Worm (Caenorhabditis elegans) whole organism, L4 larva: ENCODE results near the gene npp-27.
"Not testable (repeated sequence)": the region's sequence is repeated elsewhere in the genome, so short reads cannot be mapped to it uniquely, and the experiment has no call there.

ENCODE experiments used
- ZK546.5 ChIP-seq, 2 experiments: sonication (generic microtip); optimal IDR thresholded peaks; 2 replicates each; lab custom pipeline; 2017; ENCODE audit warnings: missing biosample characterization in 2 of 2, missing genetic modification characterization in 2 of 2
- ceh-20 ChIP-seq: fragments of 200-800 bp; sonication (Bioruptor generic); IDR thresholded peaks from 2 replicates; pipeline ENCODE4 v1.3.6; 2022; ENCODE audit warnings: missing genetic modification reagents, missing genetic modification characterization, missing compliant biosample characterization
- ceh-28 ChIP-seq: fragments of 150-350 bp; optimal IDR thresholded peaks from 2 replicates; lab custom pipeline; 2014; ENCODE audit warnings: missing biosample characterization, missing genetic modification reagents, missing genetic modification characterization
- ces-1 ChIP-seq: fragments of 150-350 bp; sonication (generic microtip); optimal IDR thresholded peaks from 4 replicates; lab custom pipeline; 2014; ENCODE audit warnings: missing biosample characterization, missing genetic modification reagents, missing genetic modification characterization
- fkh-10 ChIP-seq: fragments of 150-350 bp; optimal IDR thresholded peaks from 2 replicates; lab custom pipeline; 2014; ENCODE audit warnings: missing biosample characterization, missing genetic modification reagents, missing genetic modification characterization
- hlh-30 ChIP-seq: sonication (generic microtip); optimal IDR thresholded peaks from 2 replicates; lab custom pipeline; 2017; ENCODE audit warnings: antibody characterized with exemption, mild to moderate bottlenecking, missing genetic modification characterization, missing compliant biosample characterization; ENCODE audit not compliant: insufficient read depth
- mep-1 ChIP-seq: fragments of 150-350 bp; sonication (generic microtip); optimal IDR thresholded peaks from 3 replicates; lab custom pipeline; 2014; ENCODE audit warnings: missing biosample characterization, missing genetic modification characterization
- set-16 ChIP-seq: fragments of 200-800 bp; sonication (Bioruptor generic); IDR thresholded peaks from 2 replicates; pipeline ENCODE4 v1.3.6; 2022; ENCODE audit warnings: missing genetic modification reagents, missing genetic modification characterization, missing compliant biosample characterization
- skn-1 ChIP-seq: fragments of 150-350 bp; optimal IDR thresholded peaks from 2 replicates; lab custom pipeline; 2014; ENCODE audit warnings: missing biosample characterization, missing genetic modification characterization
- snpc-4 ChIP-seq: fragments of 150-350 bp; optimal IDR thresholded peaks from 2 replicates; lab custom pipeline; 2014; ENCODE audit warnings: missing biosample characterization, missing genetic modification characterization
- unc-62 ChIP-seq, 3 experiments: fragments of 150-350 bp in 1 of 3; sonication (generic microtip); optimal IDR thresholded peaks in 2 of 3; peaks in 1 of 3; 1 replicate in 1 of 3; 2 replicates in 2 of 3; lab custom pipeline; 2014 to 2017; ENCODE audit warnings: missing biosample characterization in 3 of 3, missing genetic modification characterization in 3 of 3, missing genetic modification reagents in 3 of 3, missing genotype in 1 of 3

- TF ChIP-seq set-16 (GFP tag; lab: Robert Waterston, UW); unc-62 (tag; optimal IDR thresholded peaks at IDR 0.05; lab: Kevin White, UChicago); skn-1 (tag; lab: Kevin White, UChicago); ZK546.5 (tag; optimal IDR thresholded peaks at IDR 0.05; lab: Kevin White, UChicago); ces-1 (GFP tag; lab: Kevin White, UChicago); fkh-10; ceh-28; snpc-4 (tag; lab: Kevin White, UChicago): not testable (repeated sequence)
- TF ChIP-seq unc-62 (GFP tag; optimal IDR thresholded peaks at IDR 0.05 in 1 of 2; lab: Kevin White, UChicago) (peak in 1 of 2 experiments; percentile 45), hlh-30 (tag; lab: Kevin White, UChicago) (peak; percentile 48), ceh-20 (GFP tag; lab: Robert Waterston, UW) (peak; percentile 90), mep-1 (tag; lab: Kevin White, UChicago) (peak; percentile 45)
These were observed 37.0 kb upstream of the npp-27 start, which contains the start of gene F20D12.12 for ce11 chrIV:7946899-7947499.
